Worm (Caenorhabditis elegans) whole organism, L4/young adult: ENCODE results near the gene C16C8.19.

ENCODE experiments used
- W03F9.2 ChIP-seq: fragments of 150-350 bp; optimal IDR thresholded peaks from 2 replicates; lab custom pipeline; 2014; ENCODE audit warnings: missing biosample characterization, missing genetic modification characterization
- dao-5 ChIP-seq: sonication (generic microtip); optimal IDR thresholded peaks from 2 replicates; lab custom pipeline; 2016; ENCODE audit warnings: missing genotype, missing genetic modification characterization, moderate library complexity, missing compliant biosample characterization
- him-1 ChIP-seq: sonication (generic microtip); optimal IDR thresholded peaks from 2 replicates; lab custom pipeline; 2016; ENCODE audit warnings: missing genotype, missing genetic modification reagents, missing genetic modification characterization, missing compliant biosample characterization

ce11 chrII:3448776-3449280 is 9.5 kb upstream of the C16C8.19 start, which contains the start of gene C16C8.25:
- TF ChIP-seq him-1 (tag; lab: Kevin White, UChicago) (no peak), dao-5 (no peak), W03F9.2 (tag; lab: Kevin White, UChicago) (no peak)
